Worm (Caenorhabditis elegans) whole organism, L4/young adult: Measurements from ENCODE around the gene C50D2.10.
"Not testable (repeated sequence)": the region's sequence is repeated elsewhere in the genome, so short reads cannot be mapped to it uniquely, and the experiment has no call there.

Experiments
- W03F9.2 ChIP-seq: fragments of 150-350 bp; optimal IDR thresholded peaks from 2 replicates; lab custom pipeline; 2014; ENCODE audit warnings: missing biosample characterization, missing genetic modification characterization
- dao-5 ChIP-seq: sonication (generic microtip); optimal IDR thresholded peaks from 2 replicates; lab custom pipeline; 2016; ENCODE audit warnings: missing genotype, missing genetic modification characterization, moderate library complexity, missing compliant biosample characterization
- him-1 ChIP-seq: sonication (generic microtip); optimal IDR thresholded peaks from 2 replicates; lab custom pipeline; 2016; ENCODE audit warnings: missing genotype, missing genetic modification reagents, missing genetic modification characterization, missing compliant biosample characterization

The C50D2.10 gene

ce11 chrII:98894-99293 is at the start of gene C50D2.10:
Gene C50D2.10, plus strand, starts transcription at chrII:99138.
- not testable (repeated sequence) for TF ChIP-seq him-1, W03F9.2, dao-5 (tag; lab: Kevin White, UChicago)

- no peak for TF ChIP-seq dao-5 (tag; lab: Kevin White, UChicago)
- no peak for TF ChIP-seq him-1 (tag; lab: Kevin White, UChicago)
- TF ChIP-seq W03F9.2 (tag; lab: Kevin White, UChicago) = no peak
Observed at ce11 chrII:50862-51261, 48.1 kb upstream of the C50D2.10 start.

ce11 chrII:51352-51751 is 47.6 kb upstream of the C50D2.10 start, which contains the start of gene sptl-1:
Gene sptl-1, plus strand, starts transcription at chrII:51652.
- TF ChIP-seq W03F9.2 (tag; lab: Kevin White, UChicago) (no peak), him-1 (tag; lab: Kevin White, UChicago) (no peak), dao-5 (tag; lab: Kevin White, UChicago) (no peak)

- TF ChIP-seq dao-5 (tag; lab: Kevin White, UChicago) (no peak), W03F9.2 (tag; lab: Kevin White, UChicago) (no peak), him-1 (tag; lab: Kevin White, UChicago) (no peak)
Observed at ce11 chrII:55204-55603, 43.7 kb upstream of the C50D2.10 start, which contains the start of gene tre-5. Gene tre-5, minus strand, starts transcription at chrII:55304.

- TF ChIP-seq him-1 (tag; lab: Kevin White, UChicago) = no peak
- no peak for TF ChIP-seq dao-5 (tag; lab: Kevin White, UChicago)
Observed at ce11 chrII:57370-57769, 41.6 kb upstream of the C50D2.10 start, which contains the start of gene ascc-1. Gene ascc-1, plus strand, starts transcription at chrII:57670.

ce11 chrII:57873-58272 is 41.1 kb upstream of the C50D2.10 start:
- TF ChIP-seq him-1 (tag; lab: Kevin White, UChicago) = no peak
- TF ChIP-seq dao-5 (tag; lab: Kevin White, UChicago) = no peak
- no peak for TF ChIP-seq W03F9.2 (tag; lab: Kevin White, UChicago)

- TF ChIP-seq dao-5 (tag; lab: Kevin White, UChicago) (no peak), him-1 (tag; lab: Kevin White, UChicago) (no peak), W03F9.2 (tag; lab: Kevin White, UChicago) (no peak)
Observed at ce11 chrII:60049-60448, 38.9 kb upstream of the C50D2.10 start.

ce11 chrII:61013-61412 is 37.9 kb upstream of the C50D2.10 start, which contains the start of gene C23H3.2:
Gene C23H3.2, plus strand, starts transcription at chrII:61313.
- no peak for TF ChIP-seq dao-5 (tag; lab: Kevin White, UChicago)
- no peak for TF ChIP-seq W03F9.2 (tag; lab: Kevin White, UChicago)
- TF ChIP-seq him-1 (tag; lab: Kevin White, UChicago) = no peak

- TF ChIP-seq him-1 (tag; lab: Kevin White, UChicago) (no peak), dao-5 (tag; lab: Kevin White, UChicago) (no peak), W03F9.2 (tag; lab: Kevin White, UChicago) (no peak)
Observed at ce11 chrII:65484-65883, 33.5 kb upstream of the C50D2.10 start.

- no peak for TF ChIP-seq him-1 (tag; lab: Kevin White, UChicago)
- TF ChIP-seq dao-5 (tag; lab: Kevin White, UChicago) = no peak
- no peak for TF ChIP-seq W03F9.2 (tag; lab: Kevin White, UChicago)
Observed at ce11 chrII:66322-66721, 32.6 kb upstream of the C50D2.10 start.

ce11 chrII:67663-68062 is 31.3 kb upstream of the C50D2.10 start:
- TF ChIP-seq W03F9.2 (tag; lab: Kevin White, UChicago) (no peak), him-1 (tag; lab: Kevin White, UChicago) (no peak), dao-5 (tag; lab: Kevin White, UChicago) (no peak)

ce11 chrII:68757-69156 is 30.2 kb upstream of the C50D2.10 start:
- no peak for TF ChIP-seq W03F9.2 (tag; lab: Kevin White, UChicago)
- TF ChIP-seq dao-5 (tag; lab: Kevin White, UChicago) = no peak
- no peak for TF ChIP-seq him-1 (tag; lab: Kevin White, UChicago)

- TF ChIP-seq him-1 (tag; lab: Kevin White, UChicago) = no peak
- no peak for TF ChIP-seq dao-5 (tag; lab: Kevin White, UChicago)
- TF ChIP-seq W03F9.2 (tag; lab: Kevin White, UChicago) = no peak
Observed at ce11 chrII:69354-69753, 29.6 kb upstream of the C50D2.10 start, which contains the start of gene egl-26. Gene egl-26, plus strand, starts transcription at chrII:69654.

- TF ChIP-seq him-1 (tag; lab: Kevin White, UChicago) (no peak), W03F9.2 (tag; lab: Kevin White, UChicago) (no peak), dao-5 (tag; lab: Kevin White, UChicago) (no peak)
Observed at ce11 chrII:73329-73728, 25.6 kb upstream of the C50D2.10 start.
